Worm (Caenorhabditis elegans): ENCODE data around the gene C32C4.16.

DNA sequence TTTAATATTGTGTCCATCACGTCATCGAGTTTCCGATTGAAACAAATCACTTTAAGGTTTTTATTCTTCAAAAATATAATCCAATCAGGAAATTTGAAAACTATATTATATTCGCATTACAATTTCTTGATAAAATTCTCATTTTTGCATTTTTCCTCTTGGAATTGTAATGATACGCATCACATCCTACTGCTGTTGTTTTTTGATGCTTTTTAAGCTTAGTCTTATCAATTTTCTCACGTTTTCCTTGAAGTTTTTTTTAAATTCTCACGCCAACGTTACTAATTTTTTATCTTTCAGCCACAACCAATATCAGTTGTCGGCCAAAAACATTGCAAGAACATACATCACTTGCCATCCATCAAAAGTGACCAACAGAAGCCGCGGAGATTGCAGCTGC, 34.8 kb downstream of the C32C4.16 start, which contains the start of gene gsp-1:
- TF ChIP-seq unc-39 (tag; optimal IDR thresholded peaks at IDR 0.05): no peak
- TF ChIP-seq snpc-4 (tag; optimal IDR thresholded peaks at IDR 0.05): no peak
- no peak for TF ChIP-seq elt-3 (tag; optimal IDR thresholded peaks at IDR 0.05)
- no peak for TF ChIP-seq lin-15B (tag; optimal IDR thresholded peaks at IDR 0.05)

Data from whole organism, L3 larva.